Fruit fly (Drosophila melanogaster) ovary, adult (tissue): ENCODE data around the gene Gmap.

Experiments
- CG17801 ChIP-seq: fragments of 200-800 bp; optimal IDR thresholded peaks from 2 replicates; lab custom pipeline; 2019; ENCODE audit warnings: missing biosample characterization, mild to moderate bottlenecking, missing genetic modification characterization, moderate library complexity; ENCODE audit not compliant: partially characterized antibody

Gmap gene

dm6 chrX:15483010-15483802 is 3.5 kb upstream of the Gmap start:
- TF ChIP-seq CG17801 (GFP tag; lab: Kevin White, UChicago), result no peak

DNA sequence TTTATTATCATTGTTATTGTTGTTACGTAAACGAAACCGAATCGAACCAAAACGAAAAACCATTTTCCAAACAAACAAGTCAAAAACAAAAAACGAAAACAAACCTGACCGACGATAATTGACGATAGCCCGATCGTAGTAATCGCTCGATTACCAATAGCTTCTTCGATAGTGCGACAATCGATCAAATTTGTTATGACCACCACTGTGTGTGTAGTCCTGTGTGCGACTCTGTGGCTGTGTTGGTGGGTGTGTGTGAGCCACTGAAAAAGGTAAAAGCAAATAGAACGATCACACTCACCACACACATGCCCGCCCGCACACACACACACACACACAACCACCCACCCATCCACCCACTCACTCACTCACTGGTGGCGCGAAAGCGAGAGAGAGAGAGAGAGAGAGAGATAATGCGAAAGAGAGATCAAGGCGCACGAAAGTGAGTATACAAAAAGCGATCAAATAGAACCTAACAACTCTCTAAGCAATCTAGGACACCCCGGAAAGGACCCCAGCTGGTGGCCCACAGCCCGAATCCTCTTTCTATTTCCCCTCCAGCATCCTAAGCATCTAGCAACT is 2.2 kb upstream of the Gmap start:
- peak; percentile 10 for TF ChIP-seq CG17801 (GFP tag; lab: Kevin White, UChicago)

dm6 chrX:15490519-15490918 is 3.8 kb downstream of the Gmap start:
- no peak for TF ChIP-seq CG17801 (GFP tag; lab: Kevin White, UChicago)

dm6 chrX:15495600-15496379 is 9.1 kb downstream of the Gmap start:
- no peak for TF ChIP-seq CG17801 (GFP tag; lab: Kevin White, UChicago)

DNA sequence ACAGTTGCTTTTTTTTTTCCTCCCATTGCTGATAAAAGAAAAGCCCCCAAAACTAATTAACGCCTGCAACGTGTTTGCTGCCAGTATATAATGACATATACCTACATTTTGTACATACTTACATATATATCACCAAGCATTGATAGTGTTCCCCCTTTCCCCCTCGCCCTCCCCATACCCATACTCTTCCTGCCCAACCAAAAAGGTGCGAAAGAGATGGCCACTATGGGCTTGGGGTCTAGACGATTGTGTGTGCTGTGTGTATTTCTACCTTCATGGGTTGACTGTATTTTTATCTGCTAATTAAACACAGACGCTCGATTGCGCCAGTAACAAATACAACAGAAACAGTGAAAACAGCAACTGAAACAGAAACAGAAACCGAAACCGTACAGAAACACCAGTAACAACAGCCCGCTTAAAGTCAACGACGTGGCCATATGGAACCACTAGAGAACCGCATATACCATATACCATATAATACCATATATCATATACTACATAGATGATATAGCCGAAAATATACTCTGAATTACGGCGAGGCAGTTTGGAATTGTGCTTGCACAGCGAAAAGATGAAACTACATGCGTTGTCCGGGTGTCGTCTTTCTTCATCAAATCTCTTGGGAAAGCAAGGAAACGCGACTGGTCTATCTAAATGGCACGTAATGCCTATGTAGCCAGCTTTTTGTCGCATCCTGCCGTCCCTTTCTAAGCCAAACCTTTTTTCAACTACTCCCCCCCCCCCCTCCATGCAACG is 10.1 kb downstream of the Gmap start:
- no peak for TF ChIP-seq CG17801 (GFP tag; lab: Kevin White, UChicago)

dm6 chrX:15497440-15498271 is 10.9 kb downstream of the Gmap start:
- TF ChIP-seq CG17801 (GFP tag; lab: Kevin White, UChicago), result peak; percentile 80

DNA sequence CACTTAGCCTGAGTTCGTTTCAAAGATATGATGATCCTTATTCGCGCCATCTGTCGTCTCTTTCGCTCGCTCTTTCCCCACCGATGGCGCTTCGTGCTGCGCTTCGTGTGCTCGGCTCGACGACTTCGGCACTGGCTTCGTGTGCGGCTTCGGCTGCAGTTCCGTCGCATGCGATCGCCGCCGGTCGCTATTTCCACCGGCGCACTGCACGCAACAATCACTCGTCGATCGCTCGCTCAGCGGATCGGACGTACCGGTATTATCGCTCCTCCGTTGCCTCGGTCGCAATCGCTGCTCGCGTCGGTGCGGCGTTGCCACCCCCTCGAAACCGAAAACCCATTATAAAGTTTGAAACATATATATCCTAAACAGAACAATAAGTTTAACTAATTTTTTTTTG is 12.1 kb downstream of the Gmap start:
- peak; percentile 79 for TF ChIP-seq CG17801 (GFP tag; lab: Kevin White, UChicago)

- TF ChIP-seq CG17801 (GFP tag; lab: Kevin White, UChicago), result no peak
Measured at dm6 chrX:15499996-15500904, 13.5 kb downstream of the Gmap start.

DNA sequence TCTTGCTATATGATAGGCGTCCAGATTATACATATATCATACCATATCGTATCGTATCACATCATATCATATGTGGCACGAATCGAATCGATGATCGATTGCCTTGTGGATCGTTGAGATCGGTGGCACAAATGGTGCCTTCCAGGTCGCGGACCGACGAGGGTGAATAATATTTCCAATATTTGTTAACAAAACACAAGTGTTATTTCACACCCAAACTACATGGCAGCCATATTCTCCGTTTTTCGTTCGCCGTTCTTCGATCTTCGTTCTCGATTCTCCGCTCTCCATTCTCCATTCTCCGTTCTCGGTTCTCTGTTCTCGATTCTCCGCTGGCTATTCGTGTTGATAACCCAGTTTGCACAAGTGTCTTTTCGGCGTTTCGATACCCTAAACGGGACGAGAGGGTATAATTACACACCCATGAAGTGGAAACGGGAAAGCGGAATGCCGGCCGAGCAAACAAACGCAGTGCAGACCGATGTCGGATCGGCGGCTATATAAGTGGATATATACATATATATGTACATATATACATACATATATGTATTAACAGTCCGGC is 15.1 kb downstream of the Gmap start:
- no peak for TF ChIP-seq CG17801 (GFP tag; lab: Kevin White, UChicago)

DNA sequence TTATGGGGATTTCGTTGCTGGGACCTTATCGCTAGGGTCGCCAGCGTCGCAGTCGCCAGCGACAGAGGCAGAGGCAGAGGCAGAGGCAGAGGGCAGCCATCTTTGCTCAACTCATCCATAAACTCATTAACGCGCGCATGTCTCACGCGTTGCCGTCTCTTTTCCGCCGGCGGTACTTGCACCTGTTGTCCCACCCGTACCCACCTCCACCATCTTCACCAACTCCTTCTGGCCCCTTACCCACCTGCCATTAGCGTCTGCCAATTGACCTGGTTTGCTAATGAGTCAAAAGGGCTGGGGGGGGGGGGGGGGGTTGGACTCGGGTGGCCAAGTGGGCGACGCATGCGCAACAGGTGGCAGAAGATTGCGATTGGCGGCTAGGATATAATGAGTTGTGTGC is 16.1 kb downstream of the Gmap start:
- TF ChIP-seq CG17801 (GFP tag; lab: Kevin White, UChicago), result no peak

dm6 chrX:15511399-15511798 is 24.7 kb downstream of the Gmap start:
- peak; percentile 24 for TF ChIP-seq CG17801 (GFP tag; lab: Kevin White, UChicago)

DNA sequence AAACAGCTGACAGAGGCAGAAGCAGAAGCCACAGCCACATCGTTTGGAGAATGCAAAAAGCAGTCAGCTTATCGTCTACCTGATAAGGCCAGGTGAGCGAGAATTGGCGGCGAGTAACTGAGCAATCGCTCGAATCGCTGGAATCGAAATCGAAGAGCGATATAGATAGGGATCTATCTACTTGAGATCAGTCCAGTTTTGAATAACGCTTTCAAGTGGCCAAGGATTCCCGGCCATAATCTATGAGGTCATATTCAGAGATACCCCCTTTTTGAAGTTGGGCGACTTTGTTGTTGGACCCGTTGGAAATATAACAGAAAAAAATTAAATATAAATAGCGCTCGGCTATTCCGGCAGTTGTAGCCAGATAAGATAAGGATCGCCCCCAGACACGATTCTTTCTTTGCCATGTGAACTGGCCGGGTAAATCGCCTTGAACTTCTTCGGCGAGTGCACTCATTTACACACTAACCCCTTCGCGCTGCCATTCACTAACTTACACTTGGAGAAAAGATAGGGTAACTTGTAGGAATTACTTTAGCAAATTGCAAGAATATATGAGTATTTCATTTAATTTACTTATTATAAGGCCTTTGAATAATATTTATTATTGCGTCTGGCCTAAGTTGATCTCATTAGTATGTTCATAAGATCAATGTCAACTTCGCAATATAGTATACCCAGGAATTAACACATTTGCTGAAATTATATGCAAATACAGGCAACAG is 35.9 kb downstream of the Gmap start:
- no peak for TF ChIP-seq CG17801 (GFP tag; lab: Kevin White, UChicago)
